Worm (Caenorhabditis elegans) whole organism, late embryonic: ENCODE data around the gene puf-7.
A peak's percentile ranks its signal among the peaks of the same experiment; 100 is the strongest.

Experiments used
- C08G9.2 ChIP-seq: sonication (generic microtip); optimal IDR thresholded peaks from 2 replicates; lab custom pipeline; 2016; ENCODE audit warnings: mild to moderate bottlenecking, missing genetic modification characterization, moderate library complexity, missing compliant biosample characterization
- C38D4.7 ChIP-seq: fragments of 200-800 bp; sonication (Bioruptor generic); optimal IDR thresholded peaks from 2 replicates; lab custom pipeline; 2018; ENCODE audit warnings: mild to moderate bottlenecking, missing genetic modification characterization, moderate library complexity, missing compliant biosample characterization
- K02D7.2 ChIP-seq: sonication (generic microtip); optimal IDR thresholded peaks from 2 replicates; lab custom pipeline; 2017; ENCODE audit warnings: mild to moderate bottlenecking, missing genetic modification characterization, missing compliant biosample characterization
- K09A11.1 ChIP-seq: sonication (generic microtip); optimal IDR thresholded peaks from 2 replicates; lab custom pipeline; 2017; ENCODE audit warnings: antibody characterized with exemption, mild to moderate bottlenecking, missing genetic modification characterization, missing compliant biosample characterization; ENCODE audit not compliant: insufficient read depth
- T23F11.4 ChIP-seq: fragments of 200-800 bp; sonication (Bioruptor generic); optimal IDR thresholded peaks from 2 replicates; lab custom pipeline; 2018; ENCODE audit warnings: mild to moderate bottlenecking, missing genetic modification characterization, missing compliant biosample characterization
- Y22D7AL.16 ChIP-seq: sonication (generic microtip); optimal IDR thresholded peaks from 2 replicates; lab custom pipeline; 2016; ENCODE audit warnings: missing genetic modification characterization, missing compliant biosample characterization
- ama-1 ChIP-seq: fragments of 150-350 bp; optimal IDR thresholded peaks from 2 replicates; lab custom pipeline; 2014
- ceh-14 ChIP-seq: sonication (generic microtip); optimal IDR thresholded peaks from 2 replicates; lab custom pipeline; 2016; ENCODE audit warnings: missing genotype, missing genetic modification characterization, missing compliant biosample characterization
- ceh-19 ChIP-seq: fragments of 200-800 bp; sonication (Bioruptor generic); optimal IDR thresholded peaks from 2 replicates; lab custom pipeline; 2018; ENCODE audit warnings: mild to moderate bottlenecking, missing genetic modification characterization, missing compliant biosample characterization
- ceh-22 ChIP-seq: sonication (generic microtip); optimal IDR thresholded peaks from 2 replicates; lab custom pipeline; 2017; ENCODE audit warnings: missing biosample characterization, missing genetic modification characterization
- ceh-30 ChIP-seq: fragments of 150-350 bp; optimal IDR thresholded peaks from 2 replicates; lab custom pipeline; 2014; ENCODE audit warnings: missing biosample characterization, missing genetic modification characterization
- ceh-31 ChIP-seq: sonication (generic microtip); optimal IDR thresholded peaks from 2 replicates; lab custom pipeline; 2016; ENCODE audit warnings: missing genetic modification characterization, missing compliant biosample characterization
- ceh-34 ChIP-seq: sonication (generic microtip); optimal IDR thresholded peaks from 2 replicates; lab custom pipeline; 2016; ENCODE audit warnings: mild to moderate bottlenecking, missing genetic modification characterization, missing compliant biosample characterization
- ceh-45 ChIP-seq: fragments of 200-800 bp; sonication (Bioruptor generic); IDR thresholded peaks from 2 replicates; pipeline ENCODE4 v1.3.6; 2022; ENCODE audit warnings: missing genetic modification reagents, missing genetic modification characterization, missing compliant biosample characterization
- ceh-48 ChIP-seq: sonication (generic microtip); optimal IDR thresholded peaks from 2 replicates; lab custom pipeline; 2016; ENCODE audit warnings: missing genetic modification characterization, inconsistent platforms, missing compliant biosample characterization
- ceh-6 ChIP-seq: fragments of 200-800 bp; sonication (Bioruptor generic); optimal IDR thresholded peaks from 2 replicates; lab custom pipeline; 2018; ENCODE audit warnings: mild to moderate bottlenecking, missing genetic modification characterization, missing compliant biosample characterization
- ceh-9 ChIP-seq: sonication (generic microtip); optimal IDR thresholded peaks from 2 replicates; lab custom pipeline; 2016; ENCODE audit warnings: mild to moderate bottlenecking, missing genetic modification characterization, inconsistent platforms, missing compliant biosample characterization
- che-1 ChIP-seq: sonication (generic microtip); optimal IDR thresholded peaks from 2 replicates; lab custom pipeline; 2016; ENCODE audit warnings: mild to moderate bottlenecking, missing genetic modification characterization, missing compliant biosample characterization
- dve-1 ChIP-seq: sonication (generic microtip); optimal IDR thresholded peaks from 2 replicates; lab custom pipeline; 2017; ENCODE audit warnings: antibody characterized with exemption, mild to moderate bottlenecking, missing genetic modification characterization, missing compliant biosample characterization
- elt-2 ChIP-seq: sonication (generic microtip); optimal IDR thresholded peaks from 2 replicates; lab custom pipeline; 2016; ENCODE audit warnings: missing genetic modification reagents, missing genetic modification characterization, missing compliant biosample characterization
- elt-4 ChIP-seq: sonication (generic microtip); optimal IDR thresholded peaks from 2 replicates; lab custom pipeline; 2016; ENCODE audit warnings: missing genetic modification characterization, missing compliant biosample characterization
- ets-4 ChIP-seq: sonication (generic microtip); optimal IDR thresholded peaks from 2 replicates; lab custom pipeline; 2016; ENCODE audit warnings: missing genetic modification characterization, missing compliant biosample characterization
- fax-1 ChIP-seq: sonication (generic microtip); optimal IDR thresholded peaks from 2 replicates; lab custom pipeline; 2016; ENCODE audit warnings: missing genotype, missing genetic modification characterization, missing compliant biosample characterization
- fkh-10 ChIP-seq: fragments of 150-350 bp; optimal IDR thresholded peaks from 2 replicates; lab custom pipeline; 2014; ENCODE audit warnings: missing biosample characterization, missing genetic modification reagents, missing genetic modification characterization
- fkh-6 ChIP-seq: sonication (generic microtip); optimal IDR thresholded peaks from 2 replicates; lab custom pipeline; 2016; ENCODE audit warnings: missing genetic modification characterization, missing compliant biosample characterization
- gmeb-2 ChIP-seq: sonication (generic microtip); optimal IDR thresholded peaks from 2 replicates; lab custom pipeline; 2016; ENCODE audit warnings: missing genetic modification characterization, inconsistent platforms, missing compliant biosample characterization
- hlh-15 ChIP-seq: sonication (generic microtip); optimal IDR thresholded peaks from 2 replicates; lab custom pipeline; 2016; ENCODE audit warnings: missing genetic modification characterization, missing compliant biosample characterization
- hlh-30 ChIP-seq: sonication (generic microtip); optimal IDR thresholded peaks from 2 replicates; lab custom pipeline; 2017; ENCODE audit warnings: antibody characterized with exemption, missing genetic modification characterization, missing compliant biosample characterization; ENCODE audit not compliant: insufficient read depth
- hlh-6 ChIP-seq: sonication (generic microtip); optimal IDR thresholded peaks from 2 replicates; lab custom pipeline; 2016; ENCODE audit warnings: missing genotype, missing genetic modification characterization, missing compliant biosample characterization
- lim-6 ChIP-seq: sonication (generic microtip); optimal IDR thresholded peaks from 2 replicates; lab custom pipeline; 2016; ENCODE audit warnings: missing genetic modification characterization, missing compliant biosample characterization
- lin-11 ChIP-seq: fragments of 200-800 bp; sonication (Bioruptor generic); optimal IDR thresholded peaks from 2 replicates; lab custom pipeline; 2018; ENCODE audit warnings: mild to moderate bottlenecking, missing genetic modification characterization, missing compliant biosample characterization
- mec-3 ChIP-seq: sonication (generic microtip); optimal IDR thresholded peaks from 2 replicates; lab custom pipeline; 2016; ENCODE audit warnings: borderline replicate concordance, missing genetic modification characterization, missing compliant biosample characterization
- nfya-1 ChIP-seq: sonication (generic microtip); optimal IDR thresholded peaks from 2 replicates; lab custom pipeline; 2017; ENCODE audit warnings: missing genetic modification characterization, mild to moderate bottlenecking, missing compliant biosample characterization, antibody characterized with exemption, moderate library complexity
- nhr-232 ChIP-seq: sonication (generic microtip); optimal IDR thresholded peaks from 2 replicates; lab custom pipeline; 2016; ENCODE audit warnings: missing genetic modification characterization, missing compliant biosample characterization
- pag-3 ChIP-seq: sonication (generic microtip); optimal IDR thresholded peaks from 2 replicates; lab custom pipeline; 2016; ENCODE audit warnings: missing compliant biosample characterization, missing genetic modification characterization, borderline replicate concordance
- pax-1 ChIP-seq: fragments of 150-350 bp; optimal IDR thresholded peaks from 2 replicates; lab custom pipeline; 2014; ENCODE audit warnings: missing biosample characterization, missing genetic modification characterization
- pha-4 ChIP-seq: fragments of 150-350 bp; optimal IDR thresholded peaks from 2 replicates; lab custom pipeline; 2018; ENCODE audit warnings: missing biosample characterization, missing genetic modification reagents, missing genetic modification characterization
- pros-1 ChIP-seq: fragments of 150-350 bp; optimal IDR thresholded peaks from 2 replicates; lab custom pipeline; 2014; ENCODE audit warnings: missing biosample characterization, missing genetic modification reagents, missing genetic modification characterization
- ref-2 ChIP-seq: sonication (generic microtip); optimal IDR thresholded peaks from 2 replicates; lab custom pipeline; 2016; ENCODE audit warnings: missing genetic modification characterization, missing compliant biosample characterization
- rnt-1 ChIP-seq: sonication (generic microtip); optimal IDR thresholded peaks from 2 replicates; lab custom pipeline; 2016; ENCODE audit warnings: missing genetic modification characterization, missing compliant biosample characterization
- sdc-2 ChIP-seq: sonication (generic microtip); optimal IDR thresholded peaks from 2 replicates; lab custom pipeline; 2016; ENCODE audit warnings: missing genotype, missing genetic modification characterization, missing compliant biosample characterization
- sox-4 ChIP-seq: sonication (generic microtip); optimal IDR thresholded peaks from 2 replicates; lab custom pipeline; 2017; ENCODE audit warnings: mild to moderate bottlenecking, missing genetic modification characterization, inconsistent platforms, missing compliant biosample characterization
- syd-9 ChIP-seq: sonication (generic microtip); optimal IDR thresholded peaks from 2 replicates; lab custom pipeline; 2016; ENCODE audit warnings: mild to moderate bottlenecking, missing genetic modification characterization, moderate library complexity, missing compliant biosample characterization
- tbx-2 ChIP-seq: sonication (generic microtip); optimal IDR thresholded peaks from 2 replicates; lab custom pipeline; 2016; ENCODE audit warnings: missing genetic modification characterization, missing compliant biosample characterization
- ttx-3 ChIP-seq: sonication (generic microtip); optimal IDR thresholded peaks from 2 replicates; lab custom pipeline; 2016; ENCODE audit warnings: missing genetic modification reagents, missing genetic modification characterization, missing compliant biosample characterization
- unc-42 ChIP-seq: sonication (generic microtip); optimal IDR thresholded peaks from 2 replicates; lab custom pipeline; 2016; ENCODE audit warnings: missing genotype, missing genetic modification characterization, missing compliant biosample characterization
- unc-55 ChIP-seq: sonication (generic microtip); optimal IDR thresholded peaks from 2 replicates; lab custom pipeline; 2017; ENCODE audit warnings: missing biosample characterization, missing genetic modification reagents, missing genetic modification characterization
- unc-86 ChIP-seq: sonication (generic microtip); optimal IDR thresholded peaks from 2 replicates; lab custom pipeline; 2016; ENCODE audit warnings: missing genetic modification characterization, missing compliant biosample characterization
- ztf-16 ChIP-seq: sonication (generic microtip); optimal IDR thresholded peaks from 2 replicates; lab custom pipeline; 2017; ENCODE audit warnings: missing genetic modification characterization, missing compliant biosample characterization

Gene puf-7

ce11 chrIV:5534596-5534995, 48.1 kb downstream of the puf-7 start:
- TF ChIP-seq mec-3 (tag; lab: Kevin White, UChicago) (no peak), ama-1 (no peak), C38D4.7 (GFP tag; lab: Kevin White, UChicago) (no peak), lim-6 (tag; lab: Kevin White, UChicago) (no peak), ref-2 (tag; lab: Kevin White, UChicago) (no peak), unc-86 (tag; lab: Kevin White, UChicago) (no peak), ztf-16 (no peak), K02D7.2 (tag; lab: Kevin White, UChicago) (no peak), elt-4 (no peak), C08G9.2 (tag; lab: Kevin White, UChicago) (no peak), che-1 (no peak)

DNA sequence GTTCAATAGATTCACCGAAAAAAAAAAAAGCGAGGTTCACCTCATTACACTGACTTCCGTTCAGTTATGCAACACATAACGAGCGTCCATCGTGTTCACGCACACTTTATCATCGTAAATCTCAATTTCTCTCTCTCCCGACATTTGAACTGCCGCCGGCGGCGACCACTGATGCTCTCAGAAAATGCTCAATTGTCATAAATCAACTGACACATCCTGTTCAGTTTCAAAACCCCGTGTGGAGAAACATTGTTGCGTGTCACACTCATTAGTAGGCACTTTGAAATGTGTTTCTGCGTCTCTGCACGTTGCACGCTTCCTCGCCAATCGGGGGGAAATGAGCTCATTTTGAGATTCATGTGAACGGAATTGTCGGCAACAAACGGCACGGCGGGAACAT, 49.3 kb downstream of the puf-7 start:
- TF ChIP-seq elt-4 (no peak), ceh-34 (peak; percentile 59), unc-42 (tag; lab: Kevin White, UChicago) (peak; percentile 33), ceh-48 (tag; lab: Kevin White, UChicago) (no peak), nfya-1 (tag; lab: Kevin White, UChicago) (no peak), pros-1 (tag; lab: Kevin White, UChicago) (no peak), T23F11.4 (no peak), pax-1 (tag; lab: Kevin White, UChicago) (no peak), sdc-2 (no peak), fkh-10 (GFP tag; lab: Kevin White, UChicago) (no peak), gmeb-2 (tag; lab: Kevin White, UChicago) (no peak), Y22D7AL.16 (tag; lab: Kevin White, UChicago) (no peak), rnt-1 (peak; percentile 43), unc-86 (tag; lab: Kevin White, UChicago) (no peak), ceh-9 (tag; lab: Kevin White, UChicago) (no peak), K09A11.1 (tag; lab: Kevin White, UChicago) (no peak), fax-1 (tag; lab: Kevin White, UChicago) (no peak), ceh-45 (GFP tag; lab: Robert Waterston, UW) (no peak), ceh-6 (GFP tag; lab: Kevin White, UChicago) (peak; percentile 1), hlh-6 (tag; lab: Kevin White, UChicago) (no peak), ceh-19 (GFP tag; lab: Kevin White, UChicago) (no peak), ets-4 (tag; lab: Kevin White, UChicago) (no peak), pag-3 (tag; lab: Kevin White, UChicago) (no peak), tbx-2 (tag; lab: Kevin White, UChicago) (peak; percentile 27), elt-2 (tag; lab: Kevin White, UChicago) (no peak), ceh-31 (peak; percentile 7), pha-4 (tag; lab: Kevin White, UChicago) (no peak), ceh-22 (tag; lab: Kevin White, UChicago) (no peak), unc-55 (GFP tag; lab: Kevin White, UChicago) (peak; percentile 96), ama-1 (no peak)

ce11 chrIV:5537813-5538538, 51.5 kb downstream of the puf-7 start, which contains the start of the genes fem-1 and drp-1:
TSS of gene fem-1 (minus strand) at chrIV:5537962.
TSS of gene drp-1 (plus strand) at chrIV:5538488.
- no peak for TF ChIP-seq Y22D7AL.16 (tag; lab: Kevin White, UChicago)
- TF ChIP-seq ceh-14 (tag; lab: Kevin White, UChicago) = no peak
- TF ChIP-seq ttx-3 (tag; lab: Kevin White, UChicago) = no peak
- TF ChIP-seq nhr-232 (tag; lab: Kevin White, UChicago) = no peak
- TF ChIP-seq ceh-9 (tag; lab: Kevin White, UChicago) = no peak
- no peak for TF ChIP-seq lim-6 (tag; lab: Kevin White, UChicago)
- peak; percentile 12 for TF ChIP-seq hlh-15 (tag; lab: Kevin White, UChicago)
- TF ChIP-seq ceh-30 (tag; lab: Kevin White, UChicago) = no peak
- no peak for TF ChIP-seq fkh-6
- no peak for TF ChIP-seq fkh-10 (GFP tag; lab: Kevin White, UChicago)
- TF ChIP-seq sox-4 (tag; lab: Kevin White, UChicago) = no peak
- no peak for TF ChIP-seq sdc-2
- no peak for TF ChIP-seq dve-1 (tag; lab: Kevin White, UChicago)
- TF ChIP-seq K02D7.2 (tag; lab: Kevin White, UChicago) = no peak
- TF ChIP-seq nfya-1 (tag; lab: Kevin White, UChicago) = no peak
- peak; percentile 56 for TF ChIP-seq hlh-30 (tag; lab: Kevin White, UChicago)
- TF ChIP-seq lin-11 (tag; lab: Kevin White, UChicago) = no peak
- no peak for TF ChIP-seq syd-9 (tag; lab: Kevin White, UChicago)
- TF ChIP-seq pag-3 (tag; lab: Kevin White, UChicago) = no peak
